Fruit fly (Drosophila melanogaster) whole organism, embryonic: ENCODE results near the gene Mad.

ENCODE experiments used
- Blimp-1 ChIP-seq: fragments of 200-800 bp; sonication (Bioruptor generic); optimal IDR thresholded peaks from 3 replicates; lab custom pipeline; 2018; ENCODE audit warnings: missing biosample characterization, missing genetic modification characterization, mild to moderate bottlenecking, moderate library complexity, missing genetic modification reagents
- CG10979 ChIP-seq: fragments of 200-800 bp; sonication (Bioruptor generic); optimal IDR thresholded peaks from 2 replicates; lab custom pipeline; 2018; ENCODE audit warnings: missing biosample characterization, mild to moderate bottlenecking, missing genetic modification characterization, moderate library complexity
- CG11093 ChIP-seq: fragments of 200-800 bp; sonication (Bioruptor generic); IDR thresholded peaks from 3 replicates; pipeline ENCODE4 v1.3.6; 2022; ENCODE audit warnings: missing biosample characterization, missing genetic modification characterization
- CG11504 ChIP-seq: fragments of 200-800 bp; sonication (Bioruptor generic); optimal IDR thresholded peaks from 3 replicates; lab custom pipeline; 2019; ENCODE audit warnings: missing biosample characterization, mild to moderate bottlenecking, missing genetic modification characterization, moderate library complexity
- CG12769 ChIP-seq: fragments of 200-800 bp; sonication (Bioruptor generic); optimal IDR thresholded peaks from 2 replicates; lab custom pipeline; 2019; ENCODE audit warnings: missing biosample characterization, mild to moderate bottlenecking, missing genetic modification characterization, moderate library complexity
- CG13624 ChIP-seq: fragments of 200-800 bp; sonication (Bioruptor generic); optimal IDR thresholded peaks from 2 replicates; lab custom pipeline; 2016; ENCODE audit warnings: missing biosample characterization, missing genetic modification characterization
- CG14441 ChIP-seq: fragments of 200-800 bp; sonication (Bioruptor generic); IDR thresholded peaks from 2 replicates; pipeline ENCODE4 v1.3.6; 2022; ENCODE audit warnings: missing biosample characterization, missing genetic modification characterization
- CG15269 ChIP-seq: fragments of 200-800 bp; sonication (Bioruptor generic); optimal IDR thresholded peaks from 2 replicates; lab custom pipeline; 2018; ENCODE audit warnings: missing biosample characterization, mild to moderate bottlenecking, missing genetic modification characterization, moderate library complexity
- CG15601 ChIP-seq: fragments of 200-800 bp; sonication (Bioruptor generic); optimal IDR thresholded peaks from 3 replicates; lab custom pipeline; 2019; ENCODE audit warnings: missing biosample characterization, mild to moderate bottlenecking, missing genetic modification characterization, moderate library complexity
- CG16863 ChIP-seq: fragments of 200-800 bp; sonication (Bioruptor generic); optimal IDR thresholded peaks from 3 replicates; lab custom pipeline; 2016; ENCODE audit warnings: missing biosample characterization, missing genetic modification characterization
- CG18262 ChIP-seq: fragments of 200-800 bp; optimal IDR thresholded peaks from 3 replicates; lab custom pipeline; 2019; ENCODE audit warnings: missing biosample characterization, mild to moderate bottlenecking, missing genetic modification characterization, moderate library complexity
- CG3065 ChIP-seq: fragments of 200-800 bp; sonication (Bioruptor generic); optimal IDR thresholded peaks from 2 replicates; lab custom pipeline; 2016; ENCODE audit warnings: missing biosample characterization, missing genetic modification characterization
- CG3163 ChIP-seq: fragments of 200-800 bp; sonication (Bioruptor generic); optimal IDR thresholded peaks from 3 replicates; lab custom pipeline; 2016; ENCODE audit warnings: missing biosample characterization, missing genetic modification characterization
- CG4424 ChIP-seq: fragments of 200-800 bp; sonication (Bioruptor generic); optimal IDR thresholded peaks from 3 replicates; lab custom pipeline; 2016; ENCODE audit warnings: missing biosample characterization, missing genetic modification characterization
- CG6791 ChIP-seq: fragments of 200-800 bp; sonication (Bioruptor generic); IDR thresholded peaks from 3 replicates; pipeline ENCODE4 v1.3.6; 2022; ENCODE audit warnings: missing biosample characterization, missing genetic modification characterization; ENCODE audit not compliant: partially characterized antibody
- CG7839 ChIP-seq: fragments of 200-800 bp; sonication (Bioruptor generic); optimal IDR thresholded peaks from 3 replicates; lab custom pipeline; 2018; ENCODE audit warnings: missing biosample characterization, mild to moderate bottlenecking, missing genetic modification characterization, moderate library complexity
- CG7963 ChIP-seq: fragments of 200-800 bp; sonication (Bioruptor generic); IDR thresholded peaks from 3 replicates; pipeline ENCODE4 v1.3.6; 2022; ENCODE audit warnings: missing biosample characterization, missing genetic modification characterization; ENCODE audit not compliant: partially characterized antibody
- CG7987 ChIP-seq: fragments of 200-800 bp; sonication (Bioruptor generic); optimal IDR thresholded peaks from 2 replicates; lab custom pipeline; 2018; ENCODE audit warnings: missing biosample characterization, mild to moderate bottlenecking, missing genetic modification characterization, moderate library complexity
- CG8281 ChIP-seq: fragments of 200-800 bp; sonication (Bioruptor generic); optimal IDR thresholded peaks from 2 replicates; lab custom pipeline; 2018; ENCODE audit warnings: missing biosample characterization, mild to moderate bottlenecking, missing genetic modification characterization, moderate library complexity
- CG8359 ChIP-seq: fragments of 200-800 bp; sonication (Bioruptor generic); optimal IDR thresholded peaks from 2 replicates; lab custom pipeline; 2017; ENCODE audit warnings: missing biosample characterization, mild to moderate bottlenecking, missing genetic modification characterization, borderline replicate concordance
- CG8478 ChIP-seq: fragments of >200 bp; optimal IDR thresholded peaks from 2 replicates; lab custom pipeline; 2018
- CG9437 ChIP-seq: fragments of 200-800 bp; sonication (Bioruptor generic); optimal IDR thresholded peaks from 2 replicates; lab custom pipeline; 2018; ENCODE audit warnings: missing biosample characterization, mild to moderate bottlenecking, missing genetic modification characterization
- CG9727 ChIP-seq: fragments of 200-800 bp; sonication (Bioruptor generic); optimal IDR thresholded peaks from 3 replicates; lab custom pipeline; 2017; ENCODE audit warnings: missing biosample characterization, mild to moderate bottlenecking, missing genetic modification characterization
- CG9932 ChIP-seq: fragments of 200-800 bp; sonication (Bioruptor generic); IDR thresholded peaks from 2 replicates; pipeline ENCODE4 v1.3.6; 2022; ENCODE audit warnings: missing biosample characterization, missing genetic modification characterization
- D ChIP-seq, 2 experiments: fragments of 200-800 bp in 1 of 2; fragments of >200 bp in 1 of 2; sonication (Bioruptor generic) in 1 of 2; optimal IDR thresholded peaks; 2 replicates in 1 of 2; 3 replicates in 1 of 2; lab custom pipeline; 2017; ENCODE audit warnings: mild to moderate bottlenecking in 1 of 2, missing biosample characterization in 1 of 2, missing genetic modification characterization in 1 of 2, missing genetic modification reagents in 1 of 2
- D19A ChIP-seq: fragments of 200-800 bp; optimal IDR thresholded peaks from 3 replicates; lab custom pipeline; 2019; ENCODE audit warnings: missing biosample characterization, mild to moderate bottlenecking, missing genetic modification characterization, moderate library complexity
- Drgx ChIP-seq: fragments of 200-800 bp; sonication (Bioruptor generic); IDR thresholded peaks from 2 replicates; pipeline ENCODE4 v1.3.6; 2022; ENCODE audit warnings: missing biosample characterization, missing genetic modification characterization
- H15 ChIP-seq: fragments of 200-800 bp; sonication (Bioruptor generic); IDR thresholded peaks from 3 replicates; pipeline ENCODE4 v1.3.6; 2022; ENCODE audit warnings: missing biosample characterization, missing genetic modification characterization
- Hand ChIP-seq: fragments of 200-800 bp; sonication (Bioruptor generic); optimal IDR thresholded peaks from 2 replicates; lab custom pipeline; 2017; ENCODE audit warnings: mild to moderate bottlenecking, missing biosample characterization, missing genetic modification reagents, missing genetic modification characterization
- Hr51 ChIP-seq, 2 experiments: fragments of 200-800 bp; sonication (Bioruptor generic); optimal IDR thresholded peaks; 2 replicates in 1 of 2; 3 replicates in 1 of 2; lab custom pipeline; 2016 to 2018; ENCODE audit warnings: missing biosample characterization in 2 of 2, missing genetic modification characterization in 2 of 2, mild to moderate bottlenecking in 1 of 2, moderate library complexity in 1 of 2
- Lhr ChIP-seq: fragments of 200-800 bp; sonication (Bioruptor generic); optimal IDR thresholded peaks from 3 replicates; lab custom pipeline; 2017; ENCODE audit warnings: mild to moderate bottlenecking, missing biosample characterization, missing genetic modification reagents, missing genetic modification characterization
- Oaz ChIP-seq: fragments of 200-800 bp; sonication (Bioruptor generic); IDR thresholded peaks from 2 replicates; pipeline ENCODE4 v1.3.6; 2022; ENCODE audit warnings: missing biosample characterization, missing genetic modification characterization
- Optix ChIP-seq: fragments of 200-800 bp; sonication (Bioruptor generic); IDR thresholded peaks from 3 replicates; pipeline ENCODE4 v1.3.6; 2022; ENCODE audit warnings: missing biosample characterization, missing genetic modification characterization
- Rfx ChIP-seq: fragments of 200-800 bp; sonication (Bioruptor generic); IDR thresholded peaks from 2 replicates; pipeline ENCODE4 v1.3.6; 2022; ENCODE audit warnings: missing biosample characterization, missing genetic modification characterization
- Ssrp ChIP-seq: fragments of 200-800 bp; sonication (Bioruptor generic); optimal IDR thresholded peaks from 2 replicates; lab custom pipeline; 2018; ENCODE audit warnings: missing biosample characterization, mild to moderate bottlenecking, missing genetic modification characterization, moderate library complexity
- bab2 ChIP-seq: fragments of 200-800 bp; sonication (Bioruptor generic); optimal IDR thresholded peaks from 2 replicates; lab custom pipeline; 2016; ENCODE audit warnings: missing biosample characterization, missing genetic modification characterization
- bbx ChIP-seq: fragments of 200-800 bp; sonication (Bioruptor generic); IDR thresholded peaks from 2 replicates; pipeline ENCODE4 v1.3.6; 2022; ENCODE audit warnings: missing biosample characterization, missing genetic modification characterization; ENCODE audit not compliant: partially characterized antibody
- bcd ChIP-seq: fragments of 200-800 bp; sonication (Bioruptor generic); optimal IDR thresholded peaks from 2 replicates; lab custom pipeline; 2017; ENCODE audit warnings: missing biosample characterization, mild to moderate bottlenecking, missing genetic modification characterization
- cwo ChIP-seq: fragments of 200-800 bp; sonication (Bioruptor generic); optimal IDR thresholded peaks from 3 replicates; lab custom pipeline; 2017; ENCODE audit warnings: missing biosample characterization, missing genetic modification characterization, mild to moderate bottlenecking, moderate library complexity, missing genetic modification reagents
- dpn ChIP-seq, 2 experiments: fragments of 200-800 bp; sonication (Bioruptor generic); optimal IDR thresholded peaks; 3 replicates each; lab custom pipeline; 2016; ENCODE audit warnings: missing biosample characterization in 2 of 2, missing genetic modification characterization in 2 of 2
- gce ChIP-seq: fragments of 200-800 bp; sonication (Bioruptor generic); IDR thresholded peaks from 3 replicates; pipeline ENCODE4 v1.3.6; 2022; ENCODE audit warnings: missing biosample characterization, missing genetic modification characterization
- grau ChIP-seq: fragments of 200-800 bp; optimal IDR thresholded peaks from 3 replicates; lab custom pipeline; 2019; ENCODE audit warnings: missing biosample characterization, mild to moderate bottlenecking, missing genetic modification characterization, moderate library complexity
- ind ChIP-seq: fragments of 200-800 bp; sonication (Bioruptor generic); optimal IDR thresholded peaks from 3 replicates; lab custom pipeline; 2016; ENCODE audit warnings: missing biosample characterization, missing genetic modification characterization
- insv ChIP-seq, 2 experiments: fragments of 200-800 bp; sonication (Bioruptor generic); optimal IDR thresholded peaks; 3 replicates each; lab custom pipeline; 2016 to 2018; ENCODE audit warnings: missing biosample characterization in 2 of 2, missing genetic modification characterization in 2 of 2
- kay ChIP-seq: fragments of 200-800 bp; sonication (Bioruptor generic); optimal IDR thresholded peaks from 2 replicates; lab custom pipeline; 2016; ENCODE audit warnings: missing biosample characterization, missing genetic modification characterization
- lilli ChIP-seq: fragments of 200-800 bp; sonication (Bioruptor generic); optimal IDR thresholded peaks from 3 replicates; lab custom pipeline; 2016; ENCODE audit warnings: missing biosample characterization, missing genetic modification characterization
- pita ChIP-seq: fragments of 200-800 bp; sonication (Bioruptor generic); optimal IDR thresholded peaks from 2 replicates; lab custom pipeline; 2017; ENCODE audit warnings: missing biosample characterization, mild to moderate bottlenecking, missing genetic modification characterization
- sens ChIP-seq: fragments of 200-800 bp; sonication (Bioruptor generic); peaks from one replicate; lab custom pipeline; 2016; ENCODE audit warnings: missing biosample characterization, missing genetic modification characterization
- sens-2 ChIP-seq: fragments of 200-800 bp; sonication (Bioruptor generic); IDR thresholded peaks from 2 replicates; pipeline ENCODE4 v1.3.6; 2022; ENCODE audit warnings: missing biosample characterization, missing genetic modification characterization

The Mad gene

DNA sequence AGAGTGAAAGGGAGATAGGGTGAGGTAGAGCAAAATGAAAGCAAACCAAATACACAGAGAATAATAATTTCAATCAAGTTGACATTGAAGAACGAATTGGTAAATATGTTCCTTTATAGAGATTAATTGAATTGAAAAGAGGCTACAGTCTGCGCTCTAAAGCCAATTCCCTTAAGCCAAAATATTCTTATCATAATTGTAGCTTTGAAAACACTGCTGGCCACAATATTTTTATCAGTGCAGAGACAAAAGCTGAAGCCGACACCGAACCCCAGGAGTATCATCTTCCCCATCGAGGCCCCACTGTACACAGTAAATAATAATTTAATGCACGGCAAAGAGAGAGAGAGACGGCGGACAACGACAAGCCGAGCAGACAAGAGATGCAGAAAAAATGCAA lies 53.5 kb downstream of the Mad start (continued):
- TF ChIP-seq lilli (GFP tag; lab: Kevin White, UChicago) (peak; percentile 6), grau (peak; percentile 55), sens-2 (GFP tag; lab: Robert Waterston, UW) (peak; percentile 53; the same call in 1 of the 2 replicates), CG11504 (tag; lab: Kevin White, UChicago) (peak; percentile 50), Blimp-1 (GFP tag; lab: Kevin White, UChicago) (peak; percentile 51), bcd (GFP tag; lab: Kevin White, UChicago) (no peak), CG11093 (GFP tag; lab: Robert Waterston, UW) (0 out of 3 replicates have a peak, but pooled peaks have one; percentile 63), CG18262 (tag; lab: Kevin White, UChicago) (peak; percentile 42), D19A (tag; lab: Kevin White, UChicago) (peak; percentile 2), CG3065 (GFP tag; lab: Kevin White, UChicago) (no peak), kay (GFP tag; lab: Kevin White, UChicago) (no peak), gce (GFP tag; lab: Robert Waterston, UW) (0 out of 3 replicates have a peak, but pooled peaks have one; percentile 24), insv (GFP tag; optimal IDR thresholded peaks at IDR 0.05; lab: Kevin White, UChicago) (no peak), CG7987 (no peak), CG8359 (GFP tag; lab: Kevin White, UChicago) (no peak), Optix (GFP tag; lab: Robert Waterston, UW) (peak; percentile 39; the same call in 1 of the 3 replicates), CG10979 (peak; percentile 54), CG13624 (GFP tag; lab: Kevin White, UChicago) (no peak), Drgx (peak; percentile 75), Hand (GFP tag; lab: Kevin White, UChicago) (no peak), CG9727 (GFP tag; lab: Kevin White, UChicago) (no peak), CG14441 (GFP tag; lab: Robert Waterston, UW) (peak; percentile 50), CG4424 (peak; percentile 44), pita (no peak), CG6791 (no peak), bbx (GFP tag; lab: Robert Waterston, UW) (no peak), CG16863 (GFP tag; lab: Kevin White, UChicago) (no peak), sens (GFP tag; lab: Kevin White, UChicago) (peak; percentile 91), cwo (GFP tag; lab: Kevin White, UChicago) (no peak), Hr51 (GFP tag; optimal IDR thresholded peaks at IDR 0.05; lab: Kevin White, UChicago) (peak in 1 of 2 experiments; percentile 42), dpn (GFP tag; optimal IDR thresholded peaks at IDR 0.05; lab: Kevin White, UChicago) (peak; percentile 2 to 34), CG8281 (no peak), Rfx (GFP tag; lab: Robert Waterston, UW) (peak; percentile 29; the same call in 1 of the 2 replicates), CG3163 (GFP tag; lab: Kevin White, UChicago) (no peak), CG8478 (lab: Kevin White, UChicago) (no peak), Lhr (no peak), D (optimal IDR thresholded peaks at IDR 0.05; lab: Kevin White, UChicago) (no peak), D (GFP tag; optimal IDR thresholded peaks at IDR 0.05; lab: Kevin White, UChicago) (peak; percentile 1), Oaz (GFP tag; lab: Robert Waterston, UW) (no peak), Ssrp (tag; lab: Kevin White, UChicago) (peak; percentile 28), H15 (GFP tag; lab: Robert Waterston, UW) (0 out of 3 replicates have a peak, but pooled peaks have one; percentile 40), CG9437 (GFP tag; lab: Kevin White, UChicago) (no peak), ind (peak; percentile 10), CG9932 (peak; percentile 22; the same call in 1 of the 2 replicates), bab2 (GFP tag; lab: Kevin White, UChicago) (peak; percentile 4), CG15601 (tag; lab: Kevin White, UChicago) (peak; percentile 1), CG7963 (GFP tag; lab: Robert Waterston, UW) (no peak), CG12769 (tag; lab: Kevin White, UChicago) (no peak), CG7839 (peak; percentile 18), CG15269 (tag; lab: Kevin White, UChicago) (no peak)
